Worm (Caenorhabditis elegans): Measurements from ENCODE around the gene K01A11.1.

The K01A11.1 gene

ce11 chrIII:3461403-3461802, 30.1 kb upstream of the K01A11.1 start, which contains the start of gene pph-6:
Gene pph-6 (plus strand): TSS chrIII:3461703.
- no peak for TF ChIP-seq ztf-26 (tag; optimal IDR thresholded peaks at IDR 0.05)
- no peak for TF ChIP-seq cebp-2 (GFP tag; IDR thresholded peaks at IDR 0.05)
- TF ChIP-seq lsy-27 (tag; optimal IDR thresholded peaks at IDR 0.05; ENCODE audit: borderline replicate concordance, insufficient read depth): no peak
- no peak for TF ChIP-seq let-607 (tag; optimal IDR thresholded peaks at IDR 0.05)
- TF ChIP-seq aptf-3 (GFP tag; IDR thresholded peaks at IDR 0.05): no peak
- no peak for TF ChIP-seq nhr-90 (tag; optimal IDR thresholded peaks at IDR 0.05)
- TF ChIP-seq nhr-27 (tag; optimal IDR thresholded peaks at IDR 0.05): no peak
- no peak for TF ChIP-seq zim-3 (tag; optimal IDR thresholded peaks at IDR 0.05)
- no peak for TF ChIP-seq Y53F4B.3 (GFP tag; IDR thresholded peaks at IDR 0.05)
- no peak for TF ChIP-seq ztf-18 (tag; optimal IDR thresholded peaks at IDR 0.05)
- no peak for TF ChIP-seq gei-17 (GFP tag; optimal IDR thresholded peaks at IDR 0.05)
- TF ChIP-seq egrh-3 (GFP tag; IDR thresholded peaks at IDR 0.05): no peak
- TF ChIP-seq ama-1 (optimal IDR thresholded peaks at IDR 0.05): no peak
- no peak for TF ChIP-seq ama-1 (GFP tag; optimal IDR thresholded peaks at IDR 0.05)
- TF ChIP-seq nfya-2 (GFP tag; IDR thresholded peaks at IDR 0.05): no peak
- no peak for TF ChIP-seq attf-5 (GFP tag; optimal IDR thresholded peaks at IDR 0.05)
- TF ChIP-seq efl-1 (GFP tag; optimal IDR thresholded peaks at IDR 0.05): no peak

ce11 chrIII:3460061-3460460, 28.8 kb upstream of the K01A11.1 start, which contains the start of gene C34C12.8:
Gene C34C12.8 (plus strand): TSS chrIII:3460406.
- TF ChIP-seq repo-1 (tag; optimal IDR thresholded peaks at IDR 0.05) (peak; percentile 94), F33H1.4 (GFP tag; IDR thresholded peaks at IDR 0.05) (peak; percentile 89), snpc-1.3 (tag; optimal IDR thresholded peaks at IDR 0.05; ENCODE audit: insufficient read depth) (peak; percentile 94), nhr-179 (tag; optimal IDR thresholded peaks at IDR 0.05) (no peak), ztf-26 (tag; optimal IDR thresholded peaks at IDR 0.05) (peak; percentile 90), sea-2 (GFP tag; IDR thresholded peaks at IDR 0.05) (no peak), fkh-3 (tag; optimal IDR thresholded peaks at IDR 0.05) (no peak), hmg-20 (GFP tag; IDR thresholded peaks at IDR 0.05) (peak; percentile 90), tbx-9 (tag; optimal IDR thresholded peaks at IDR 0.05; ENCODE audit: borderline replicate concordance) (no peak), pbrm-1 (GFP tag; IDR thresholded peaks at IDR 0.05) (peak; percentile 96), ceh-79 (tag; optimal IDR thresholded peaks at IDR 0.05) (peak; percentile 8), lag-1 (GFP tag; IDR thresholded peaks at IDR 0.05) (no peak), ztf-25 (GFP tag; IDR thresholded peaks at IDR 0.05) (no peak), F57A8.1 (GFP tag; optimal IDR thresholded peaks at IDR 0.05) (no peak), B0261.1 (tag; optimal IDR thresholded peaks at IDR 0.05) (peak; percentile 14), aptf-2 (GFP tag; conservative IDR thresholded peaks at IDR 0.05) (no peak), cebp-2 (GFP tag; IDR thresholded peaks at IDR 0.05) (peak; percentile 76; the same call in 1 of the 2 replicates), egrh-3 (GFP tag; IDR thresholded peaks at IDR 0.05) (no peak), madf-8 (GFP tag; conservative IDR thresholded peaks at IDR 0.05) (peak; percentile 80), B0019.2 (GFP tag; conservative IDR thresholded peaks at IDR 0.05) (peak; percentile 88), tbp1 (GFP tag; optimal IDR thresholded peaks at IDR 0.05) (peak; percentile 74), F49E8.2 (tag; optimal IDR thresholded peaks at IDR 0.05; ENCODE audit: insufficient read depth) (peak; percentile 89), madf-3 (GFP tag; IDR thresholded peaks at IDR 0.05) (peak; percentile 96), dox-1 (GFP tag; IDR thresholded peaks at IDR 0.05) (peak; percentile 96), sptf-2 (GFP tag; optimal IDR thresholded peaks at IDR 0.05) (no peak), dpl-1 (GFP tag; optimal IDR thresholded peaks at IDR 0.05) (peak; percentile 89), athp-1 (tag; optimal IDR thresholded peaks at IDR 0.05) (peak; percentile 93), ceh-27 (GFP tag; optimal IDR thresholded peaks at IDR 0.05) (peak; percentile 75), nfyb-1 (GFP tag; IDR thresholded peaks at IDR 0.05) (peak; percentile 96), B0035.1 (tag; optimal IDR thresholded peaks at IDR 0.05) (peak; percentile 57), attf-5 (GFP tag; optimal IDR thresholded peaks at IDR 0.05) (peak; percentile 90), lsy-27 (tag; optimal IDR thresholded peaks at IDR 0.05; ENCODE audit: borderline replicate concordance, insufficient read depth) (no peak), efl-1 (GFP tag; optimal IDR thresholded peaks at IDR 0.05) (peak; percentile 83), unc-130 (GFP tag; optimal IDR thresholded peaks at IDR 0.05) (peak; percentile 65), nhr-90 (tag; optimal IDR thresholded peaks at IDR 0.05) (no peak), snpc-1.1 (tag; optimal IDR thresholded peaks at IDR 0.05; ENCODE audit: insufficient read depth) (peak; percentile 76), lin-26 (GFP tag; IDR thresholded peaks at IDR 0.05) (no peak)
